Worm (Caenorhabditis elegans) whole organism, L4 larva: ENCODE measurements around the gene lgc-54.

ENCODE experiments used
- R02D3.7 ChIP-seq: fragments of 150-350 bp; sonication (generic microtip); optimal IDR thresholded peaks from 3 replicates; lab custom pipeline; 2014; ENCODE audit warnings: missing biosample characterization, missing genetic modification characterization
- dpl-1 ChIP-seq: fragments of 150-350 bp; optimal IDR thresholded peaks from 2 replicates; lab custom pipeline; 2014; ENCODE audit warnings: missing biosample characterization, missing genetic modification reagents, missing genetic modification characterization

ce11 chrV:6875795-6876194 is 29.4 kb upstream of the lgc-54 start:
- TF ChIP-seq R02D3.7 (tag; lab: Kevin White, UChicago) (no peak), dpl-1 (GFP tag; lab: Kevin White, UChicago) (no peak)
